Fruit fly (Drosophila melanogaster) whole organism, adult: ENCODE measurements around the gene qtc.

ENCODE experiments used
- CG11617 ChIP-seq: fragments of 200-800 bp; sonication (Bioruptor generic); optimal IDR thresholded peaks from 2 replicates; lab custom pipeline; 2017; ENCODE audit warnings: mild to moderate bottlenecking, missing biosample characterization, missing genetic modification reagents, missing genetic modification characterization
- CG12768 ChIP-seq: fragments of 200-800 bp; sonication (Bioruptor generic); optimal IDR thresholded peaks from 2 replicates; lab custom pipeline; 2017; ENCODE audit warnings: missing biosample characterization, missing genetic modification characterization, mild to moderate bottlenecking, moderate library complexity, missing genetic modification reagents
- CG14711 ChIP-seq: fragments of 200-800 bp; sonication (Bioruptor generic); optimal IDR thresholded peaks from 2 replicates; lab custom pipeline; 2018; ENCODE audit warnings: missing biosample characterization, mild to moderate bottlenecking, missing genetic modification characterization, moderate library complexity
- CG1620 ChIP-seq: fragments of 200-800 bp; sonication (Bioruptor generic); optimal IDR thresholded peaks from 2 replicates; lab custom pipeline; 2016; ENCODE audit warnings: missing biosample characterization, missing genetic modification characterization
- CG33017 ChIP-seq: fragments of 200-800 bp; sonication (Bioruptor generic); optimal IDR thresholded peaks from 2 replicates; lab custom pipeline; 2018; ENCODE audit warnings: missing biosample characterization, mild to moderate bottlenecking, missing genetic modification characterization, moderate library complexity
- CG5204 ChIP-seq: fragments of 200-800 bp; sonication (Bioruptor generic); optimal IDR thresholded peaks from 2 replicates; lab custom pipeline; 2016; ENCODE audit warnings: missing biosample characterization, missing genetic modification characterization
- CG7045 ChIP-seq: fragments of 200-800 bp; sonication (Bioruptor generic); optimal IDR thresholded peaks from 2 replicates; lab custom pipeline; 2017; ENCODE audit warnings: missing biosample characterization, mild to moderate bottlenecking, missing genetic modification characterization
- CG7101 ChIP-seq: fragments of 200-800 bp; sonication (Bioruptor generic); optimal IDR thresholded peaks from 2 replicates; lab custom pipeline; 2018; ENCODE audit warnings: missing biosample characterization, mild to moderate bottlenecking, missing genetic modification characterization, moderate library complexity
- Clk ChIP-seq: fragments of 200-800 bp; sonication (Bioruptor generic); optimal IDR thresholded peaks from 2 replicates; lab custom pipeline; 2017; ENCODE audit warnings: missing biosample characterization, missing genetic modification characterization
- Crg-1 ChIP-seq: fragments of 200-800 bp; sonication (Bioruptor generic); optimal IDR thresholded peaks from 2 replicates; lab custom pipeline; 2016; ENCODE audit warnings: missing biosample characterization, missing genetic modification characterization
- Hr96 ChIP-seq: fragments of 200-800 bp; sonication (Bioruptor generic); optimal IDR thresholded peaks from 2 replicates; lab custom pipeline; 2016; ENCODE audit warnings: missing biosample characterization, missing genetic modification characterization
- Mnt ChIP-seq: fragments of 200-800 bp; sonication (Bioruptor generic); optimal IDR thresholded peaks from 2 replicates; lab custom pipeline; 2016; ENCODE audit warnings: missing biosample characterization, mild to moderate bottlenecking, missing genetic modification characterization
- bab1 ChIP-seq: fragments of 200-800 bp; sonication (Bioruptor generic); optimal IDR thresholded peaks from 3 replicates; lab custom pipeline; 2019; ENCODE audit warnings: missing biosample characterization, mild to moderate bottlenecking, missing genetic modification characterization, moderate library complexity
- cic ChIP-seq: fragments of 200-800 bp; sonication (Bioruptor generic); optimal IDR thresholded peaks from 2 replicates; lab custom pipeline; 2017; ENCODE audit warnings: missing biosample characterization, mild to moderate bottlenecking, missing genetic modification characterization, moderate library complexity
- cnc ChIP-seq, 2 experiments: fragments of >200 bp; optimal IDR thresholded peaks; 2 replicates each; lab custom pipeline; 2017
- kay ChIP-seq: fragments of 200-800 bp; sonication (Bioruptor generic); peaks from one replicate; lab custom pipeline; 2016; ENCODE audit warnings: missing biosample characterization, missing genetic modification characterization, borderline replicate concordance
- ovo ChIP-seq: fragments of 200-800 bp; sonication (Bioruptor generic); optimal IDR thresholded peaks from 2 replicates; lab custom pipeline; 2016; ENCODE audit warnings: missing biosample characterization, missing genetic modification characterization
- pad ChIP-seq: fragments of 200-800 bp; sonication (Bioruptor generic); optimal IDR thresholded peaks from 3 replicates; lab custom pipeline; 2017; ENCODE audit warnings: missing biosample characterization, missing genetic modification characterization, mild to moderate bottlenecking, moderate library complexity, missing genetic modification reagents
- tj ChIP-seq: fragments of 200-800 bp; sonication (Bioruptor generic); optimal IDR thresholded peaks from 3 replicates; lab custom pipeline; 2017; ENCODE audit warnings: missing biosample characterization, mild to moderate bottlenecking, missing genetic modification characterization, moderate library complexity
- toe ChIP-seq: fragments of 200-800 bp; sonication (Bioruptor generic); optimal IDR thresholded peaks from 2 replicates; lab custom pipeline; 2016; ENCODE audit warnings: missing biosample characterization, missing genetic modification characterization

The qtc gene

DNA sequence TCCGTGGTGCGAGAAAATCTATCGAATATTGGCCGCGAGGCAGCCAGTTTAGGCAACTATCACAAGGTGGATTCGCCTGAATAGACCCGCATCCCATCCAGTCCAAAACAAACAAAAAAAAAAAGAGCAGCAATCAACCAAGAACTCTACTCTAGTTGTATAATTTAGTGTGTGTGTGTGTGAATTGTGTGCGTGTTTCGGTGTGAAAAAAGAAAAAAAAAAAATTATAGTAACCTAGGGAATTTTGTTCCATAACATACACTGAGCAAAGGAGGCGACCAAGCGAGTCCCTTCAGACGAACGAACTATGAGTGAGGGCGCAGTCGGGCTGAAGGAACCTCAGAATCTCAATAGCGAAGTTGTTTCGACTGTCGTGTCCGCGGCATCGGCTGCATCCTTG is 14.4 kb upstream of the qtc start:
- TF ChIP-seq cnc (optimal IDR thresholded peaks at IDR 0.05; lab: Kevin White, UChicago) (no peak), pad (GFP tag; lab: Kevin White, UChicago) (no peak), CG5204 (GFP tag; lab: Kevin White, UChicago) (no peak), cic (GFP tag; lab: Kevin White, UChicago) (no peak), CG11617 (GFP tag; lab: Kevin White, UChicago) (no peak), bab1 (no peak), tj (GFP tag; lab: Kevin White, UChicago) (no peak), kay (no peak), Clk (no peak), CG14711 (no peak), ovo (GFP tag; lab: Kevin White, UChicago) (no peak), CG7101 (tag; lab: Kevin White, UChicago) (no peak), CG12768 (GFP tag; lab: Kevin White, UChicago) (no peak), toe (GFP tag; lab: Kevin White, UChicago) (no peak), Mnt (GFP tag; lab: Kevin White, UChicago) (no peak), Crg-1 (GFP tag; lab: Kevin White, UChicago) (no peak)

DNA sequence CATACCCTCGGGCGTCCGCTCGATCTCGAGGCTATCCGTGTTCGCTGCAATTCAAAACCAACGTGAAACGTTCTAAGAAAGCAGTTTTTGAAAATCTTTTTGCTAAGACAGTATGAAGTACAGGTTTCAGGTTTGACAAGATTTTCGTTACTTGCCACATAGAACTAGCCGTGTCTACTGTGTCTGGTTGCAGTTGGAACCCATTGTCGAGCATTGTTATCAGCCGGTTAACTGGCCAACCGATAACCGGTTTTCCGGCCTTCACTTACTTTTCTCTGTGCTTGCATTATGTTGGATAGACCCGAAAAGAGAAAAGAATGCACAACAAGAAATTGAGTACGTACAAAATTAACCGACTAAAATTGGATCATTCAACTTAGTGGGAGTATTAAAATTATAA is 10.6 kb upstream of the qtc start:
- TF ChIP-seq toe (GFP tag; lab: Kevin White, UChicago), result no peak
- no peak for TF ChIP-seq CG14711
- TF ChIP-seq tj (GFP tag; lab: Kevin White, UChicago), result no peak
- TF ChIP-seq Crg-1 (GFP tag; lab: Kevin White, UChicago), result no peak

DNA sequence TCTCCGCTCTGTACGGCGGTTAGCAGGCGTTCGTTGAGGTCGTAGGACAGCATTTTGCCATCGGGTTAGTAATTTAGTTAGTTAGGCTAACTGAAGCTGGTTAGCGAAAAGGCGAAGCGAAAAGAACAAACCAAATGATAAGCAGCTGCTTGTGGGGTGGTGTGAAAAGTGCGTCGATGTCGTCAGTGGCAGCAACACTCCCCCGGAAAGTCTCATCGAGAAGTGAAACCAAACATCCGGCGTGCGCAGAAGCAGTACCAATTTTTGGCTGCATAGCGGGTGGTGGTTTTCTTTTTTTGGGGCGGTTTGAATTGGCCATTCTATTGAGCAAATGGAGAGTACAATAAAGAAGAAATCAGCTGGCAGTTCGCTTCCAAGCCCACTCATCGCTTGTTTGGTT is 9.8 kb upstream of the qtc start, which contains the start of gene CG9121:
TSS of gene CG9121 (minus strand) at position 238 of the 400 bp plus-strand sequence.
- TF ChIP-seq CG11617 (GFP tag; lab: Kevin White, UChicago) (no peak), Mnt (GFP tag; lab: Kevin White, UChicago) (no peak), toe (GFP tag; lab: Kevin White, UChicago) (no peak), CG33017 (tag; lab: Kevin White, UChicago) (no peak)

DNA sequence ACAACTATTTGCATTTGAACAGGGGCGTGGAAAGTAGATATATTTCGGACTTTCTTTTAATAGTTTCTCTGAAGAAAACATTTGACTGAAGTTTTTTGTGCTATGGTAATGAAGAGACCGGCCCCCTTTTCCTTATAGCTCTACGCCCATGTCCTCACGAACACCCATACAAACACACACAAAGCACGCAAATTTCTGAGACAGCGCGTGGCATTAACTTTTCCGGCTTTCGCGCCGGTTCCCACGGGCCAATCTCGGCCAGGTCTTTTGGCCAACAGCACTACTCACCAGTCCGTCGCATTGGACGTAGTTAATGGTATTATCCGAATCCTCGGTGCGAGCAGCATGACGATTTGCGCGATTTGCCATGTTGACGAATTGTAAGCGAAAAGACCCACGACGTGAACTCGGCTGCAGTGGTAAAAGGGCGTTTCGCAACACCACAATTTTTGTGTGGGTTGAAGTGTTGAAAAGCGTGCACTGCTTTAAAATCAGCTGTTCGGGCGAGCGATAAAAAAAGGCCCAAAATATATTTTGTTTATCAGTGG is 8.2 kb upstream of the qtc start, which contains the start of gene senju:
TSS of gene senju (plus strand) at position 477 of the 548 bp plus-strand sequence.
- TF ChIP-seq pad (GFP tag; lab: Kevin White, UChicago), result peak; percentile 88
- peak; percentile 86 for TF ChIP-seq CG7101 (tag; lab: Kevin White, UChicago)
- TF ChIP-seq bab1, result peak; percentile 80
- TF ChIP-seq CG33017 (tag; lab: Kevin White, UChicago), result peak; percentile 82
- no peak for TF ChIP-seq CG5204 (GFP tag; lab: Kevin White, UChicago)
- peak; percentile 89 for TF ChIP-seq cic (GFP tag; lab: Kevin White, UChicago)
- peak; percentile 91 for TF ChIP-seq CG12768 (GFP tag; lab: Kevin White, UChicago)
- TF ChIP-seq tj (GFP tag; lab: Kevin White, UChicago), result peak; percentile 83
- TF ChIP-seq CG14711, result peak; percentile 66
- TF ChIP-seq CG7045 (GFP tag; lab: Kevin White, UChicago), result peak; percentile 77
- TF ChIP-seq kay, result no peak
- peak; percentile 94 for TF ChIP-seq CG1620 (GFP tag; lab: Kevin White, UChicago)
- TF ChIP-seq Mnt (GFP tag; lab: Kevin White, UChicago), result peak; percentile 98
- peak; percentile 83 for TF ChIP-seq ovo (GFP tag; lab: Kevin White, UChicago)
- no peak for TF ChIP-seq cnc (optimal IDR thresholded peaks at IDR 0.05; lab: Kevin White, UChicago)
- TF ChIP-seq Crg-1 (GFP tag; lab: Kevin White, UChicago), result peak; percentile 97
- TF ChIP-seq Clk, result peak; percentile 67
- TF ChIP-seq CG11617 (GFP tag; lab: Kevin White, UChicago), result peak; percentile 86
- TF ChIP-seq Hr96 (GFP tag; lab: Kevin White, UChicago), result peak; percentile 79
- no peak for TF ChIP-seq toe (GFP tag; lab: Kevin White, UChicago)

DNA sequence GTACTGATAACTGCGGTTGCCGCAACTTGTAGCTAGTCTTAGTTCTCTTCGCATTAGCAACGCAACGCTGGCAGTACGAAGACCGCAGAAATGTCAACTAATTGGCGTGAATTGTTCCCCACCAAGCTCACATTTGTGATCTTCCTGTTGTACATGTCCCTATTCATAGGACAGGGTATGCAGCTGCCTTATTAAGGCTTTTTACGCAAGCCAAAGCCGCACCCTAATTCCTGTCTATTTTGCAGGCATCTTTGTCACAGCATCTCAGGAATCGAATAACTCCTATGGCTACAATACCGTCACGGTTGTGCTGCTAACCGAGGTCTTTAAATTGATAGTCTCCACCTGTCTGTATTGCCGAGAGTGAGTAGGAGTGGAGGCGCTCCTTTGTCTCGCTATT is 7.6 kb upstream of the qtc start, which contains the start of gene eIF3h:
TSS of gene eIF3h (minus strand) at position 101 of the 400 bp plus-strand sequence.
- TF ChIP-seq kay (no peak), CG12768 (GFP tag; lab: Kevin White, UChicago) (no peak), cnc (optimal IDR thresholded peaks at IDR 0.05; lab: Kevin White, UChicago) (no peak), CG14711 (no peak), toe (GFP tag; lab: Kevin White, UChicago) (no peak), pad (GFP tag; lab: Kevin White, UChicago) (no peak), CG1620 (GFP tag; lab: Kevin White, UChicago) (no peak)

DNA sequence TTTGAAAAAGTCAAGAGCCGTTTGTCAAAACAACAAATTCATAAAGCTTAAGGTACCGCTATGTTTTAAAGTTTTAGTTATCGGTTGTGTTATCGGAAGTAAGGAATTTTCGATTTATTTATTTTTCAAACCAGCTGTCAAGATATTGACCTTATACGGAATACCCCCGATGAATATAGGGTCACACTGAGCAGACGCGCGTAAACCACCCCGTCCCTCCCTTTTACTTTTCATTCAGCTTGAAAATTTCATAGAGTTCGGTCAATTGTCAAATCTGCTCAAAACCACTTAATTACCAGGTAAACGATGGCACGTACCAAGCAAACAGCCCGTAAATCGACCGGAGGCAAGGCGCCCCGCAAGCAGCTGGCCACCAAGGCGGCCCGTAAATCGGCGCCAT is 5.7 kb upstream of the qtc start, which contains the start of the genes CG14036 and His3.3A:
TSS of gene CG14036 (minus strand) at position 64 of the 400 bp plus-strand sequence.
TSS of gene His3.3A (plus strand) at position 106 of the 400 bp plus-strand sequence.
- peak; percentile 28 for TF ChIP-seq CG7101 (tag; lab: Kevin White, UChicago)
- no peak for TF ChIP-seq CG11617 (GFP tag; lab: Kevin White, UChicago)
- no peak for TF ChIP-seq cnc (optimal IDR thresholded peaks at IDR 0.05; lab: Kevin White, UChicago)
- no peak for TF ChIP-seq CG33017 (tag; lab: Kevin White, UChicago)
- no peak for TF ChIP-seq CG7045 (GFP tag; lab: Kevin White, UChicago)
- TF ChIP-seq cic (GFP tag; lab: Kevin White, UChicago), result peak; percentile 59
- TF ChIP-seq CG5204 (GFP tag; lab: Kevin White, UChicago), result no peak
- peak; percentile 2 for TF ChIP-seq CG14711
- peak; percentile 35 for TF ChIP-seq Crg-1 (GFP tag; lab: Kevin White, UChicago)
- no peak for TF ChIP-seq toe (GFP tag; lab: Kevin White, UChicago)
- TF ChIP-seq bab1, result peak; percentile 40
- peak; percentile 82 for TF ChIP-seq ovo (GFP tag; lab: Kevin White, UChicago)
- no peak for TF ChIP-seq Clk
- TF ChIP-seq CG12768 (GFP tag; lab: Kevin White, UChicago), result no peak
- peak; percentile 40 for TF ChIP-seq CG1620 (GFP tag; lab: Kevin White, UChicago)
- TF ChIP-seq Hr96 (GFP tag; lab: Kevin White, UChicago), result no peak
- TF ChIP-seq tj (GFP tag; lab: Kevin White, UChicago), result no peak
- TF ChIP-seq kay, result no peak
- peak; percentile 10 for TF ChIP-seq Mnt (GFP tag; lab: Kevin White, UChicago)
- peak; percentile 4 for TF ChIP-seq pad (GFP tag; lab: Kevin White, UChicago)
